Worm (Caenorhabditis elegans) whole organism, dauer: Measurements from ENCODE around the gene C08D8.1.

Experiments used
- unc-62 ChIP-seq: sonication (generic microtip); optimal IDR thresholded peaks from 2 replicates; lab custom pipeline; 2017; ENCODE audit warnings: missing biosample characterization, missing genetic modification reagents, missing genetic modification characterization

C08D8.1 gene

ce11 chrV:8380076-8380475, 34.5 kb downstream of the C08D8.1 start:
- TF ChIP-seq unc-62 (GFP tag; lab: Kevin White, UChicago): no peak

ce11 chrV:8383716-8384115, 38.2 kb downstream of the C08D8.1 start, which contains the start of gene F52E1.14:
Gene F52E1.14 (plus strand): TSS chrV:8383922.
- TF ChIP-seq unc-62 (GFP tag; lab: Kevin White, UChicago): no peak

ce11 chrV:8384809-8385208, 39.2 kb downstream of the C08D8.1 start:
- TF ChIP-seq unc-62 (GFP tag; lab: Kevin White, UChicago): no peak

- no peak for TF ChIP-seq unc-62 (GFP tag; lab: Kevin White, UChicago)
Observed at ce11 chrV:8385879-8386530, 40.4 kb downstream of the C08D8.1 start, which contains the start of gene hsp-17. Gene hsp-17 (minus strand): TSS chrV:8385929.

- TF ChIP-seq unc-62 (GFP tag; lab: Kevin White, UChicago): no peak
Observed at ce11 chrV:8387056-8387455, 41.5 kb downstream of the C08D8.1 start, which contains the start of gene gcy-7. Gene gcy-7 (plus strand): TSS chrV:8387356.

- TF ChIP-seq unc-62 (GFP tag; lab: Kevin White, UChicago): no peak
Observed at ce11 chrV:8389307-8389706, 43.7 kb downstream of the C08D8.1 start.

ce11 chrV:8394357-8394850, 48.8 kb downstream of the C08D8.1 start, which contains the start of the genes pho-6 and F52E1.3:
Gene pho-6 (minus strand): TSS chrV:8394457.
Gene F52E1.3 (plus strand): TSS chrV:8394800.
- TF ChIP-seq unc-62 (GFP tag; lab: Kevin White, UChicago): no peak
